Fruit fly (Drosophila melanogaster) whole organism, embryonic: ENCODE measurements around the gene Trl.
A peak's percentile ranks its signal among the peaks of the same experiment; 100 is the strongest.

ENCODE experiments used
- Abd-B ChIP-seq: fragments of 200-800 bp; sonication (Bioruptor generic); optimal IDR thresholded peaks from 2 replicates; lab custom pipeline; 2018; ENCODE audit warnings: missing biosample characterization, mild to moderate bottlenecking, missing genetic modification characterization, moderate library complexity
- B-H1 ChIP-seq: fragments of 200-800 bp; sonication (Bioruptor generic); IDR thresholded peaks from 3 replicates; pipeline ENCODE4 v1.3.6; 2022; ENCODE audit warnings: missing biosample characterization, missing genetic modification characterization
- CG10147 ChIP-seq: fragments of 200-800 bp; sonication (Bioruptor generic); optimal IDR thresholded peaks from 2 replicates; lab custom pipeline; 2019; ENCODE audit warnings: missing biosample characterization, mild to moderate bottlenecking, missing genetic modification characterization, moderate library complexity
- CG10979 ChIP-seq: fragments of 200-800 bp; sonication (Bioruptor generic); optimal IDR thresholded peaks from 2 replicates; lab custom pipeline; 2018; ENCODE audit warnings: missing biosample characterization, mild to moderate bottlenecking, missing genetic modification characterization, moderate library complexity
- CG12104 ChIP-seq: fragments of 200-800 bp; sonication (Bioruptor generic); optimal IDR thresholded peaks from 3 replicates; lab custom pipeline; 2016; ENCODE audit warnings: missing biosample characterization, missing genetic modification characterization
- CG12391 ChIP-seq: fragments of 200-800 bp; sonication (Bioruptor generic); optimal IDR thresholded peaks from 3 replicates; lab custom pipeline; 2018; ENCODE audit warnings: missing biosample characterization, mild to moderate bottlenecking, missing genetic modification characterization, moderate library complexity
- CG13624 ChIP-seq: fragments of 200-800 bp; sonication (Bioruptor generic); optimal IDR thresholded peaks from 2 replicates; lab custom pipeline; 2016; ENCODE audit warnings: missing biosample characterization, missing genetic modification characterization
- CG13894 ChIP-seq: fragments of 200-800 bp; sonication (Bioruptor generic); optimal IDR thresholded peaks from 3 replicates; lab custom pipeline; 2018; ENCODE audit warnings: missing biosample characterization, mild to moderate bottlenecking, missing genetic modification characterization, moderate library complexity
- CG14050 ChIP-seq: fragments of 200-800 bp; sonication (Bioruptor generic); IDR thresholded peaks from 3 replicates; pipeline ENCODE4 v1.3.6; 2022; ENCODE audit warnings: missing biosample characterization, missing genetic modification characterization
- CG31388 ChIP-seq: fragments of 200-800 bp; sonication (Bioruptor generic); optimal IDR thresholded peaks from 2 replicates; lab custom pipeline; 2016; ENCODE audit warnings: missing biosample characterization, missing genetic modification characterization
- CG31441 ChIP-seq: fragments of 200-800 bp; sonication (Bioruptor generic); IDR thresholded peaks from 2 replicates; pipeline ENCODE4 v1.3.6; 2022; ENCODE audit warnings: missing biosample characterization, missing genetic modification characterization
- CG3281 ChIP-seq: fragments of 200-800 bp; sonication (Bioruptor generic); optimal IDR thresholded peaks from 3 replicates; lab custom pipeline; 2017; ENCODE audit warnings: missing biosample characterization, mild to moderate bottlenecking, missing genetic modification characterization
- CG33557 ChIP-seq: fragments of 200-800 bp; sonication (Bioruptor generic); optimal IDR thresholded peaks from 2 replicates; lab custom pipeline; 2019; ENCODE audit warnings: missing biosample characterization, mild to moderate bottlenecking, missing genetic modification characterization, moderate library complexity
- CG34224 ChIP-seq: fragments of 200-800 bp; sonication (Bioruptor generic); IDR thresholded peaks from 3 replicates; pipeline ENCODE4 v1.3.6; 2022; ENCODE audit warnings: missing biosample characterization, missing genetic modification characterization; ENCODE audit not compliant: partially characterized antibody
- CG3726 ChIP-seq: fragments of 200-800 bp; sonication (Bioruptor generic); IDR thresholded peaks from 3 replicates; pipeline ENCODE4, ENCODE4 v1.3.6; 2022; ENCODE audit warnings: missing biosample characterization, missing genetic modification characterization
- CG5245 ChIP-seq: fragments of 200-800 bp; sonication (Bioruptor generic); optimal IDR thresholded peaks from 3 replicates; lab custom pipeline; 2016; ENCODE audit warnings: missing biosample characterization, missing genetic modification characterization
- CG5953 ChIP-seq: fragments of 200-800 bp; sonication (Bioruptor generic); IDR thresholded peaks from 2 replicates; pipeline ENCODE4 v1.3.6; 2022; ENCODE audit warnings: missing biosample characterization, missing genetic modification characterization
- CG6854 ChIP-seq: fragments of 200-800 bp; sonication (Bioruptor generic); optimal IDR thresholded peaks from 3 replicates; lab custom pipeline; 2017; ENCODE audit warnings: missing biosample characterization, mild to moderate bottlenecking, missing genetic modification characterization
- CG8089 ChIP-seq: fragments of 200-800 bp; sonication (Bioruptor generic); optimal IDR thresholded peaks from 3 replicates; lab custom pipeline; 2016; ENCODE audit warnings: missing biosample characterization, missing genetic modification characterization
- CG8359 ChIP-seq: fragments of 200-800 bp; sonication (Bioruptor generic); optimal IDR thresholded peaks from 2 replicates; lab custom pipeline; 2017; ENCODE audit warnings: missing biosample characterization, mild to moderate bottlenecking, missing genetic modification characterization, borderline replicate concordance
- CG8924 ChIP-seq: fragments of 200-800 bp; optimal IDR thresholded peaks from 3 replicates; lab custom pipeline; 2019; ENCODE audit warnings: missing biosample characterization, mild to moderate bottlenecking, missing genetic modification characterization, moderate library complexity
- CG8944 ChIP-seq: fragments of 200-800 bp; sonication (Bioruptor generic); optimal IDR thresholded peaks from 3 replicates; lab custom pipeline; 2016; ENCODE audit warnings: missing biosample characterization, missing genetic modification characterization
- Camta ChIP-seq: fragments of 200-800 bp; sonication (Bioruptor generic); optimal IDR thresholded peaks from 2 replicates; lab custom pipeline; 2016; ENCODE audit warnings: missing biosample characterization, missing genetic modification characterization
- Dip3 ChIP-seq: fragments of 200-800 bp; sonication (Bioruptor generic); optimal IDR thresholded peaks from 3 replicates; lab custom pipeline; 2016; ENCODE audit warnings: missing biosample characterization, missing genetic modification characterization
- Doc3 ChIP-seq: fragments of 200-800 bp; sonication (Bioruptor generic); IDR thresholded peaks from 3 replicates; pipeline ENCODE4 v1.3.6; 2022; ENCODE audit warnings: missing biosample characterization, missing genetic modification characterization; ENCODE audit not compliant: partially characterized antibody
- Hr3 ChIP-seq: fragments of 200-800 bp; sonication (Bioruptor generic); optimal IDR thresholded peaks from 3 replicates; lab custom pipeline; 2016; ENCODE audit warnings: missing biosample characterization, missing genetic modification characterization
- Sin3A ChIP-seq: fragments of >200 bp; optimal IDR thresholded peaks from 2 replicates; lab custom pipeline; 2018
- Six4 ChIP-seq: fragments of 200-800 bp; sonication (Bioruptor generic); optimal IDR thresholded peaks from 2 replicates; lab custom pipeline; 2016; ENCODE audit warnings: missing biosample characterization, missing genetic modification characterization
- Sry-β ChIP-seq: fragments of 200-800 bp; sonication (Bioruptor generic); optimal IDR thresholded peaks from 2 replicates; lab custom pipeline; 2018; ENCODE audit warnings: missing biosample characterization, mild to moderate bottlenecking, missing genetic modification characterization, moderate library complexity
- Taf1 ChIP-seq: fragments of 200-800 bp; sonication (Bioruptor generic); IDR thresholded peaks from 2 replicates; pipeline ENCODE4 v1.3.6; 2022; ENCODE audit warnings: missing biosample characterization, missing genetic modification characterization
- bab2 ChIP-seq: fragments of 200-800 bp; sonication (Bioruptor generic); optimal IDR thresholded peaks from 2 replicates; lab custom pipeline; 2016; ENCODE audit warnings: missing biosample characterization, missing genetic modification characterization
- dm ChIP-seq: fragments of 200-800 bp; sonication (Bioruptor generic); optimal IDR thresholded peaks from 3 replicates; lab custom pipeline; 2016; ENCODE audit warnings: missing biosample characterization, missing genetic modification characterization
- en ChIP-seq: fragments of 200-800 bp; sonication (Bioruptor generic); optimal IDR thresholded peaks from 2 replicates; lab custom pipeline; 2016; ENCODE audit warnings: missing biosample characterization, missing genetic modification characterization
- fru ChIP-seq: fragments of >200 bp; optimal IDR thresholded peaks from 2 replicates; lab custom pipeline; 2017
- ftz-f1 ChIP-seq: fragments of 200-800 bp; sonication (Bioruptor generic); optimal IDR thresholded peaks from 2 replicates; lab custom pipeline; 2016; ENCODE audit warnings: missing biosample characterization, missing genetic modification characterization
- ken ChIP-seq: fragments of 200-800 bp; sonication (Bioruptor generic); IDR thresholded peaks from 3 replicates; pipeline ENCODE4 v1.3.6; 2022; ENCODE audit warnings: missing biosample characterization, missing genetic modification characterization
- mld ChIP-seq: fragments of 200-800 bp; sonication (Bioruptor generic); IDR thresholded peaks from 3 replicates; pipeline ENCODE4 v1.3.6; 2022; ENCODE audit warnings: missing biosample characterization, missing genetic modification characterization; ENCODE audit not compliant: partially characterized antibody
- pb ChIP-seq: fragments of 200-800 bp; sonication (Bioruptor generic); optimal IDR thresholded peaks from 3 replicates; lab custom pipeline; 2016; ENCODE audit warnings: missing biosample characterization, missing genetic modification characterization
- pho ChIP-seq: fragments of 200-800 bp; sonication (Bioruptor generic); optimal IDR thresholded peaks from 2 replicates; lab custom pipeline; 2016; ENCODE audit warnings: missing biosample characterization, missing genetic modification characterization
- pita ChIP-seq: fragments of 200-800 bp; sonication (Bioruptor generic); optimal IDR thresholded peaks from 2 replicates; lab custom pipeline; 2017; ENCODE audit warnings: missing biosample characterization, mild to moderate bottlenecking, missing genetic modification characterization
- pum ChIP-seq: fragments of 200-800 bp; sonication (Bioruptor generic); optimal IDR thresholded peaks from 2 replicates; lab custom pipeline; 2016; ENCODE audit warnings: missing biosample characterization, missing genetic modification characterization
- sens ChIP-seq: fragments of 200-800 bp; sonication (Bioruptor generic); peaks from one replicate; lab custom pipeline; 2016; ENCODE audit warnings: missing biosample characterization, missing genetic modification characterization
- sqz ChIP-seq: fragments of 200-800 bp; sonication (Bioruptor generic); optimal IDR thresholded peaks from 3 replicates; lab custom pipeline; 2018; ENCODE audit warnings: missing biosample characterization, mild to moderate bottlenecking, missing genetic modification characterization
- stwl ChIP-seq: fragments of 200-800 bp; sonication (Bioruptor generic); optimal IDR thresholded peaks from 3 replicates; lab custom pipeline; 2018; ENCODE audit warnings: missing biosample characterization, mild to moderate bottlenecking, missing genetic modification characterization, moderate library complexity
- tin ChIP-seq: fragments of 200-800 bp; sonication (Bioruptor generic); optimal IDR thresholded peaks from 3 replicates; lab custom pipeline; 2016; ENCODE audit warnings: missing biosample characterization, missing genetic modification characterization
- trem ChIP-seq: fragments of 200-800 bp; optimal IDR thresholded peaks from 3 replicates; lab custom pipeline; 2019; ENCODE audit warnings: missing biosample characterization, mild to moderate bottlenecking, missing genetic modification characterization, moderate library complexity
- ttk ChIP-seq: fragments of 200-800 bp; sonication (Bioruptor generic); IDR thresholded peaks from 2 replicates; pipeline ENCODE4 v2.1.2; 2022; ENCODE audit warnings: missing biosample characterization, missing genetic modification characterization
- unc-4 ChIP-seq: fragments of 200-800 bp; sonication (Bioruptor generic); IDR thresholded peaks from 2 replicates; pipeline ENCODE4 v1.3.6; 2022; ENCODE audit warnings: missing biosample characterization, missing genetic modification characterization; ENCODE audit not compliant: partially characterized antibody
- wdn ChIP-seq: fragments of 200-800 bp; sonication (Bioruptor generic); IDR thresholded peaks from 2 replicates; pipeline ENCODE4 v1.3.6; 2022; ENCODE audit warnings: missing biosample characterization, missing genetic modification characterization
- yki ChIP-seq: fragments of >200 bp; optimal IDR thresholded peaks from 3 replicates; lab custom pipeline; 2018

Gene Trl

dm6 chr3L:14781082-14781862, 20.4 kb upstream of the Trl start (continued):
- TF ChIP-seq pita (GFP tag; lab: Kevin White, UChicago), result no peak
- peak; percentile 11; the same call in 1 of the 3 replicates for TF ChIP-seq B-H1
- peak; percentile 55 for TF ChIP-seq pb (GFP tag; lab: Kevin White, UChicago)
- TF ChIP-seq CG31441 (GFP tag; lab: Robert Waterston, UW), result peak; percentile 82
- peak; percentile 4 for TF ChIP-seq CG8944 (GFP tag; lab: Kevin White, UChicago)
- peak; percentile 85 for TF ChIP-seq sqz
- peak; percentile 72 for TF ChIP-seq CG10147 (GFP tag; lab: Kevin White, UChicago)
- TF ChIP-seq CG8089 (GFP tag; lab: Kevin White, UChicago), result no peak
- TF ChIP-seq CG3281, result peak; percentile 71
- TF ChIP-seq Camta (GFP tag; lab: Kevin White, UChicago), result peak; percentile 50
- TF ChIP-seq pum (GFP tag; lab: Kevin White, UChicago), result peak; percentile 46
- TF ChIP-seq Abd-B, result peak; percentile 22
- peak; percentile 14 for TF ChIP-seq CG31388 (GFP tag; lab: Kevin White, UChicago)
- TF ChIP-seq CG13624 (GFP tag; lab: Kevin White, UChicago), result peak; percentile 29
- TF ChIP-seq unc-4 (GFP tag; lab: Robert Waterston, UW), result peak; percentile 56
- TF ChIP-seq Sin3A (lab: Kevin White, UChicago), result no peak
- TF ChIP-seq CG8924, result peak; percentile 77
- TF ChIP-seq CG12391 (tag; lab: Kevin White, UChicago), result peak; percentile 73
- no peak for TF ChIP-seq CG3726 (GFP tag; lab: Robert Waterston, UW)
- TF ChIP-seq bab2, result peak; percentile 31
- TF ChIP-seq stwl (tag; lab: Kevin White, UChicago), result peak; percentile 10
- peak; percentile 42 for TF ChIP-seq trem (tag; lab: Kevin White, UChicago)
- peak; percentile 52; the same call in 1 of the 3 replicates for TF ChIP-seq ken (GFP tag; lab: Robert Waterston, UW)
- peak; percentile 23 for TF ChIP-seq Sry-β (GFP tag; lab: Kevin White, UChicago)
- peak; percentile 77 for TF ChIP-seq CG33557 (GFP tag; lab: Kevin White, UChicago)
- peak; percentile 59 for TF ChIP-seq Hr3 (GFP tag; lab: Kevin White, UChicago)
- TF ChIP-seq CG5245 (GFP tag; lab: Kevin White, UChicago), result peak; percentile 32
- TF ChIP-seq CG8359, result peak; percentile 55
- no peak for TF ChIP-seq yki (lab: Kevin White, UChicago)
- peak; percentile 77 for TF ChIP-seq ftz-f1
- TF ChIP-seq sens (GFP tag; lab: Kevin White, UChicago), result peak; percentile 95
- no peak; the same call in 2 of the 3 replicates for TF ChIP-seq Doc3 (GFP tag; lab: Robert Waterston, UW)
- no peak for TF ChIP-seq CG5953 (GFP tag; lab: Robert Waterston, UW)
- TF ChIP-seq dm, result no peak
- TF ChIP-seq Dip3, result no peak
- peak; percentile 40 for TF ChIP-seq ttk (GFP tag; lab: Robert Waterston, UW)
- 0 out of 3 replicates have a peak, but pooled peaks have one; percentile 35 for TF ChIP-seq CG14050 (GFP tag; lab: Robert Waterston, UW)
- no peak for TF ChIP-seq wdn
- no peak for TF ChIP-seq fru (lab: Kevin White, UChicago)
- TF ChIP-seq Six4, result peak; percentile 21
- TF ChIP-seq en, result peak; percentile 53
- TF ChIP-seq mld (GFP tag; lab: Robert Waterston, UW), result no peak
- peak; percentile 62 for TF ChIP-seq CG34224 (GFP tag; lab: Robert Waterston, UW)
- peak; percentile 73 for TF ChIP-seq CG10979 (tag; lab: Kevin White, UChicago)
- TF ChIP-seq CG6854 (GFP tag; lab: Kevin White, UChicago), result peak; percentile 72
- TF ChIP-seq CG12104 (GFP tag; lab: Kevin White, UChicago), result peak; percentile 88
- TF ChIP-seq pho (GFP tag; lab: Kevin White, UChicago), result peak; percentile 73
- no peak for TF ChIP-seq Taf1
- peak; percentile 54 for TF ChIP-seq CG13894
- TF ChIP-seq tin, result peak; percentile 50
